Worm (Caenorhabditis elegans): ENCODE measurements around the gene dnj-8.

Gene dnj-8

ce11 chrII:6610262-6610661 is 12.4 kb upstream of the dnj-8 start:
- TF ChIP-seq madf-10 (tag; optimal IDR thresholded peaks at IDR 0.05): no peak
- TF ChIP-seq T26A5.8 (tag; optimal IDR thresholded peaks at IDR 0.05): no peak
- no peak for TF ChIP-seq dox-1 (GFP tag; IDR thresholded peaks at IDR 0.05)
- no peak for TF ChIP-seq zfh-2 (GFP tag; conservative IDR thresholded peaks at IDR 0.05)
- no peak for TF ChIP-seq nfya-1 (tag; optimal IDR thresholded peaks at IDR 0.05; ENCODE audit: borderline replicate concordance, insufficient read depth)
- no peak for TF ChIP-seq Y53F4B.3 (GFP tag; IDR thresholded peaks at IDR 0.05)
- no peak for TF ChIP-seq rec-8 (tag; optimal IDR thresholded peaks at IDR 0.05)
- TF ChIP-seq B0035.1 (tag; optimal IDR thresholded peaks at IDR 0.05): no peak
- TF ChIP-seq ceh-79 (tag; optimal IDR thresholded peaks at IDR 0.05): no peak
- no peak for TF ChIP-seq nhr-120 (GFP tag; IDR thresholded peaks at IDR 0.05)
- TF ChIP-seq Y95B8A.8 (GFP tag; IDR thresholded peaks at IDR 0.05): no peak
- no peak for TF ChIP-seq let-607 (tag; optimal IDR thresholded peaks at IDR 0.05)
- no peak for TF ChIP-seq lin-40 (tag; optimal IDR thresholded peaks at IDR 0.05)
- TF ChIP-seq Y79H2A.3 (GFP tag; conservative IDR thresholded peaks at IDR 0.05): no peak
- TF ChIP-seq dpl-1 (GFP tag; optimal IDR thresholded peaks at IDR 0.05): no peak
- TF ChIP-seq F55B11.4 (tag; optimal IDR thresholded peaks at IDR 0.05; ENCODE audit: borderline replicate concordance, insufficient read depth): no peak
- no peak for TF ChIP-seq mel-28 (tag; optimal IDR thresholded peaks at IDR 0.05; ENCODE audit: borderline replicate concordance)
- TF ChIP-seq attf-5 (GFP tag; optimal IDR thresholded peaks at IDR 0.05): no peak
- no peak for TF ChIP-seq nfyb-1 (GFP tag; IDR thresholded peaks at IDR 0.05)
- TF ChIP-seq ets-4 (GFP tag; optimal IDR thresholded peaks at IDR 0.05): no peak

- TF ChIP-seq nhr-80 (tag; optimal IDR thresholded peaks at IDR 0.05) (peak; percentile 21), snpc-4 (GFP tag; optimal IDR thresholded peaks at IDR 0.05) (no peak), snpc-4 (tag; optimal IDR thresholded peaks at IDR 0.05) (peak in 1 of 4 experiments; percentile 3), hmg-1.2 (GFP tag; IDR thresholded peaks at IDR 0.05) (peak; percentile 9; the same call in 1 of the 2 replicates), xnd-1 (tag; optimal IDR thresholded peaks at IDR 0.05) (no peak), Y95B8A.8 (GFP tag; IDR thresholded peaks at IDR 0.05) (no peak), Y67H2A.10 (GFP tag; conservative IDR thresholded peaks at IDR 0.05) (no peak), lsy-27 (tag; optimal IDR thresholded peaks at IDR 0.05; ENCODE audit: borderline replicate concordance, insufficient read depth) (no peak), attf-5 (GFP tag; optimal IDR thresholded peaks at IDR 0.05) (peak; percentile 78), attf-3 (GFP tag; conservative IDR thresholded peaks at IDR 0.05) (no peak), B0261.1 (tag; optimal IDR thresholded peaks at IDR 0.05) (no peak), lsl-1 (GFP tag; optimal IDR thresholded peaks at IDR 0.05) (no peak), pha-4 (tag; optimal IDR thresholded peaks at IDR 0.05) (peak; percentile 54), madf-3 (GFP tag; IDR thresholded peaks at IDR 0.05) (no peak), cebp-1 (GFP tag; IDR thresholded peaks at IDR 0.05) (no peak), cebp-1 (tag; optimal IDR thresholded peaks at IDR 0.05) (peak; percentile 29)
Measured at ce11 chrII:6609315-6609842, 11.5 kb upstream of the dnj-8 start, which contains the start of gene epg-5. epg-5 (minus strand) TSS chrII:6609365.

- TF ChIP-seq pha-4 (tag; optimal IDR thresholded peaks at IDR 0.05): no peak
- no peak for TF ChIP-seq hlh-26 (GFP tag; conservative IDR thresholded peaks at IDR 0.05)
- TF ChIP-seq aptf-3 (GFP tag; IDR thresholded peaks at IDR 0.05): no peak
- TF ChIP-seq ceh-91 (GFP tag; IDR thresholded peaks at IDR 0.05): no peak
- TF ChIP-seq ama-1 (optimal IDR thresholded peaks at IDR 0.05): no peak
- no peak for TF ChIP-seq ama-1 (GFP tag; optimal IDR thresholded peaks at IDR 0.05)
- TF ChIP-seq hrde-1 (tag; optimal IDR thresholded peaks at IDR 0.05; ENCODE audit: borderline replicate concordance): no peak
- TF ChIP-seq somi-1 (GFP tag; optimal IDR thresholded peaks at IDR 0.05): no peak
- TF ChIP-seq dpff-1 (tag; optimal IDR thresholded peaks at IDR 0.05): no peak
- TF ChIP-seq lin-26 (GFP tag; IDR thresholded peaks at IDR 0.05): no peak
- TF ChIP-seq egl-44 (GFP tag; IDR thresholded peaks at IDR 0.05): no peak
- TF ChIP-seq lag-1 (GFP tag; IDR thresholded peaks at IDR 0.05): no peak
- no peak for TF ChIP-seq F55B11.4 (tag; optimal IDR thresholded peaks at IDR 0.05; ENCODE audit: borderline replicate concordance, insufficient read depth)
- no peak for TF ChIP-seq egrh-3 (GFP tag; IDR thresholded peaks at IDR 0.05)
- no peak for TF ChIP-seq ztf-3 (GFP tag; optimal IDR thresholded peaks at IDR 0.05)
- no peak for TF ChIP-seq ets-4 (GFP tag; optimal IDR thresholded peaks at IDR 0.05)
- TF ChIP-seq lsy-27 (tag; optimal IDR thresholded peaks at IDR 0.05; ENCODE audit: borderline replicate concordance, insufficient read depth): no peak
Measured at ce11 chrII:6608626-6609025, 10.7 kb upstream of the dnj-8 start.

Data from whole organism, young adult.